Fruit fly (Drosophila melanogaster): ENCODE data around the gene CG14974.

The CG14974 gene

dm6 chr3L:3632500-3633183, 11.8 kb upstream of the CG14974 start (continued):
- peak; percentile 90; the same call in 2 of the 3 replicates for TF ChIP-seq Dbx (GFP tag; IDR thresholded peaks at IDR 0.05)
- peak; percentile 78 for TF ChIP-seq CG12155 (GFP tag; optimal IDR thresholded peaks at IDR 0.05)
- TF ChIP-seq CG11247 (GFP tag; IDR thresholded peaks at IDR 0.05) = peak; percentile 78
- TF ChIP-seq tna (GFP tag; IDR thresholded peaks at IDR 0.05; ENCODE audit: partially characterized antibody) = peak; percentile 27; the same call in 1 of the 2 replicates
- TF ChIP-seq luna (GFP tag; optimal IDR thresholded peaks at IDR 0.05) = no peak
- TF ChIP-seq CG11695 (GFP tag; IDR thresholded peaks at IDR 0.05) = peak; percentile 89
- TF ChIP-seq lola (GFP tag; optimal IDR thresholded peaks at IDR 0.05) = peak in 1 of 3 experiments; percentile 45
- no peak for TF ChIP-seq Camta (GFP tag; optimal IDR thresholded peaks at IDR 0.05)
- TF ChIP-seq YL-1 (GFP tag; optimal IDR thresholded peaks at IDR 0.05) = peak; percentile 31
- TF ChIP-seq CG17186 (GFP tag; optimal IDR thresholded peaks at IDR 0.05) = no peak
- TF ChIP-seq HmgZ (tag; optimal IDR thresholded peaks at IDR 0.05) = peak; percentile 74
- no peak for TF ChIP-seq fu2 (GFP tag; optimal IDR thresholded peaks at IDR 0.05)
- no peak for TF ChIP-seq CG15073 (GFP tag; optimal IDR thresholded peaks at IDR 0.05)
- TF ChIP-seq vnd (GFP tag; IDR thresholded peaks at IDR 0.05; ENCODE audit: partially characterized antibody) = no peak
- no peak for TF ChIP-seq CG31365 (tag; optimal IDR thresholded peaks at IDR 0.05)
- peak; percentile 62; the same call in 1 of the 2 replicates for TF ChIP-seq Gsc (GFP tag; IDR thresholded peaks at IDR 0.05)
- no peak for TF ChIP-seq ash1 (GFP tag; optimal IDR thresholded peaks at IDR 0.05)
- TF ChIP-seq zen2 (GFP tag; IDR thresholded peaks at IDR 0.05; ENCODE audit: partially characterized antibody) = peak; percentile 35; the same call in 1 of the 3 replicates
- peak; percentile 24 for TF ChIP-seq kah (GFP tag; optimal IDR thresholded peaks at IDR 0.05)
- TF ChIP-seq CG33213 (GFP tag; optimal IDR thresholded peaks at IDR 0.05) = no peak
- TF ChIP-seq CG8944 (GFP tag; optimal IDR thresholded peaks at IDR 0.05) = no peak
- TF ChIP-seq CG13775 (GFP tag; optimal IDR thresholded peaks at IDR 0.05) = peak; percentile 86
- peak; percentile 95 for TF ChIP-seq Rfx (GFP tag; IDR thresholded peaks at IDR 0.05)
- no peak for TF ChIP-seq hbn (GFP tag; IDR thresholded peaks at IDR 0.05; ENCODE audit: partially characterized antibody)
- TF ChIP-seq Elba2 (GFP tag; optimal IDR thresholded peaks at IDR 0.05) = no peak
- TF ChIP-seq chm (GFP tag; IDR thresholded peaks at IDR 0.05) = no peak
- peak; percentile 69; the same call in 1 of the 2 replicates for TF ChIP-seq peb (GFP tag; IDR thresholded peaks at IDR 0.05)
- peak; percentile 86 for TF ChIP-seq CG6272 (GFP tag; IDR thresholded peaks at IDR 0.05)
- no peak for TF ChIP-seq Mes4 (GFP tag; optimal IDR thresholded peaks at IDR 0.05)
- TF ChIP-seq ro (GFP tag; IDR thresholded peaks at IDR 0.05) = peak; percentile 42; the same call in 1 of the 2 replicates
- peak; percentile 57 for TF ChIP-seq CG13123 (GFP tag; optimal IDR thresholded peaks at IDR 0.05)
- peak; percentile 84 for TF ChIP-seq CG11723 (GFP tag; optimal IDR thresholded peaks at IDR 0.05)
- TF ChIP-seq ato (GFP tag; IDR thresholded peaks at IDR 0.05; ENCODE audit: partially characterized antibody) = no peak
- TF ChIP-seq CG16863 (GFP tag; optimal IDR thresholded peaks at IDR 0.05) = no peak
- TF ChIP-seq Nf-YC (tag; optimal IDR thresholded peaks at IDR 0.05) = peak; percentile 97
- peak; percentile 62; the same call in 1 of the 2 replicates for TF ChIP-seq ara (GFP tag; IDR thresholded peaks at IDR 0.05)
- TF ChIP-seq CG17829 (tag; optimal IDR thresholded peaks at IDR 0.05) = peak; percentile 37
- TF ChIP-seq exex (tag; optimal IDR thresholded peaks at IDR 0.05) = peak; percentile 45
- peak; percentile 48 for TF ChIP-seq salm (tag; optimal IDR thresholded peaks at IDR 0.05)
- TF ChIP-seq hb (GFP tag; IDR thresholded peaks at IDR 0.05; ENCODE audit: partially characterized antibody) = no peak
- TF ChIP-seq CG8359 (GFP tag; optimal IDR thresholded peaks at IDR 0.05; ENCODE audit: borderline replicate concordance) = no peak
- peak; percentile 95 for TF ChIP-seq Nf-YB (GFP tag; optimal IDR thresholded peaks at IDR 0.05)
- TF ChIP-seq Sry-δ (GFP tag; optimal IDR thresholded peaks at IDR 0.05) = no peak
- no peak for TF ChIP-seq stwl (tag; optimal IDR thresholded peaks at IDR 0.05)
- peak; percentile 17 for TF ChIP-seq CG15696 (tag; optimal IDR thresholded peaks at IDR 0.05)
- no peak for TF ChIP-seq br (optimal IDR thresholded peaks at IDR 0.05)
- TF ChIP-seq Ravus (GFP tag; IDR thresholded peaks at IDR 0.05) = peak; percentile 65
- peak; percentile 73 for TF ChIP-seq CG10321 (GFP tag; IDR thresholded peaks at IDR 0.05)
- peak; percentile 92 for TF ChIP-seq CG9215 (GFP tag; IDR thresholded peaks at IDR 0.05)

Data from whole organism, embryonic.